Comparison of ENCODE assay signal across 4 worm cellular contexts in the genomic region with DNA sequence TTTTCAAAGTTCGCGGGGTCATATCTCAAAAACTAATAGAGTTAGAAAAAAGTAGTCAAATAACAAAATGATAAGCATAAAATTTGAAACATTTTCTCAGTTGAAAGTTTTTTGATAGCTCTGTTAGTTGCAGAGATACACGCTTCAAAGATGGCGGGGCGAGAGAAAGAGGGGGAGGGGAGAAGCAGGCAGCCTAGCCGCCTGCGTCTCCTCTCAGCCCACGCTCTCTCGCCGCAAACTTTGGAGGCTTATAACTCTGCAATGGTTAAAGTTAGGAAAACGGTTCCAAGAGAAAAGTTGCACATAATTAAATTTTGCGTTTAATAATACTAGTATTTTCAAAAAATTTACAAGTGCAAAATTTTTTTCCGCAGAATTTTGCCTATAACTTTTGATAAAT.
TF ChIP-seq lines count a peak whose summit lies in the region.

No protein-coding gene starts in this region.

TF ChIP-seq in whole organism, L2 larva, 48 proteins besides CTCF, POLR2A, EP300 and RAD21:
- TF ChIP-seq lin-13 (GFP tag; optimal IDR thresholded peaks at IDR 0.05; lab: Kevin White, UChicago), result peak; percentile 48
- TF ChIP-seq F13H6.1 (tag; optimal IDR thresholded peaks at IDR 0.05; lab: Kevin White, UChicago), result no peak
- no peak for TF ChIP-seq lin-39 (tag; optimal IDR thresholded peaks at IDR 0.05; lab: Kevin White, UChicago)

TF ChIP-seq in whole organism, L4 larva, 104 proteins besides CTCF, POLR2A, EP300 and RAD21:
- TF ChIP-seq attf-4 (tag; optimal IDR thresholded peaks at IDR 0.05; lab: Kevin White, UChicago) (no peak), egl-27 (tag; optimal IDR thresholded peaks at IDR 0.05; lab: Kevin White, UChicago) (no peak), set-16 (GFP tag; IDR thresholded peaks at IDR 0.05; lab: Robert Waterston, UW) (peak; percentile 54), ceh-62 (tag; optimal IDR thresholded peaks at IDR 0.05; lab: Kevin White, UChicago) (no peak), ama-1 (optimal IDR thresholded peaks at IDR 0.05; lab: Kevin White, UChicago) (no peak), nhr-48 (tag; optimal IDR thresholded peaks at IDR 0.05; lab: Kevin White, UChicago) (no peak), unc-62 (GFP tag; optimal IDR thresholded peaks at IDR 0.05 in 1 of 2; lab: Kevin White, UChicago) (peak in 1 of 2 experiments; percentile 55), unc-62 (tag; optimal IDR thresholded peaks at IDR 0.05; lab: Kevin White, UChicago) (no peak)

TF ChIP-seq in whole organism, mixed stage, embryonic, 35 proteins besides CTCF, POLR2A, EP300 and RAD21:
- no peak for TF ChIP-seq ceh-43 (GFP tag; optimal IDR thresholded peaks at IDR 0.05; lab: Kevin White, UChicago)
- peak; percentile 2 for TF ChIP-seq lin-13 (tag; optimal IDR thresholded peaks at IDR 0.05; lab: Kevin White, UChicago)

TF ChIP-seq in whole organism, young adult, 124 proteins besides CTCF, POLR2A, EP300 and RAD21:
- TF ChIP-seq zfh-2 (GFP tag; conservative IDR thresholded peaks at IDR 0.05; lab: Robert Waterston, UW) (peak; percentile 58; the same call in 1 of the 2 replicates), sdz-38 (tag; optimal IDR thresholded peaks at IDR 0.05; lab: Kevin White, UChicago) (no peak), hmg-1.2 (GFP tag; IDR thresholded peaks at IDR 0.05; lab: Robert Waterston, UW) (peak; percentile 55)
